Fruit fly (Drosophila melanogaster): ENCODE data around the gene Srx.

Gene Srx

DNA sequence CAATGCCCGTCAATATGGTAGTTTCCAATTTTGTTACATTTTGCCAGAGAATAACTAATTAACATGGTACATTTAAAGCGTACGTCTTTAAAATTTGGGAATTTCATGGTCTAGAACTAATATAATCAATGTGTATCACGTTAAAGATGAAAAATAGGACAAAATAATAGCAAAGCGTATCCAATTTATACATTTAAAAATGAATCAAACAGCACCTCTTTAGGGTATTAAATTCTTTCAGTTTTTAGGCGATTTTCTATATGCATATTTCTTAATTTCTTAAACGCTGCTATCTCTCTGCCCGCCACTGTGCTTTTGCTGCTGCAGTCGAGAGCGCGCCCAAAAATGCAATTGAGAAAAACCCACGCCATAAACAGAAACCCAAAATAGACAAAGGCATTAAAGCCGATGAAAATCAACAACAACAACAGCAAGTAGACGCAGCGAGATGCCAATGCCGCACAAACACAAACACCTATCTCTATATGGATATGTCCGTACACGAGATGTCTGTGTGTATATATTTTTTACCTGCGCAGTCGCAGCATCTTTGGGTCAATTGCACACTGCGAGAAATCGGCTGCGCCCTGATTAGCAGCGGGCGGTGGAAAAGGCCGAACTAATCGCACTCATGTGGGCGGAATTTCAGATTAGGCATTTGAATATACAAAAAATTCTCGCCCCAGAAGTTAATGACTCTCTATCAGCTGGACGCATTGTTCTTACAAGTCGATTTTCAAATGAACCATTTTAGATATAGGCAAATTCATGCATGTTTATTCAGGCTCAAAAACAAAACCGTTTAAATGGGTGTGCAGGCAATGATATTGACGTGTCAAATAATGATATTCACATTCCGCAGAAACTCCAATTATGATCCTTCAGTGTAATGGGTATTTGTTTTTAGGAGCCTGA is 27.4 kb upstream of the Srx start (continued):
- TF ChIP-seq CG5245 (GFP tag; optimal IDR thresholded peaks at IDR 0.05) (peak; percentile 8), CG4617 (GFP tag; optimal IDR thresholded peaks at IDR 0.05; ENCODE audit: borderline replicate concordance) (no peak), zen (tag; optimal IDR thresholded peaks at IDR 0.05) (peak; percentile 78), ranshi (GFP tag; IDR thresholded peaks at IDR 0.05) (0 out of 2 replicates have a peak, but pooled peaks have one; percentile 11), dati (GFP tag; IDR thresholded peaks at IDR 0.05) (no peak), CG18476 (GFP tag; optimal IDR thresholded peaks at IDR 0.05) (peak; percentile 24), onecut (GFP tag; IDR thresholded peaks at IDR 0.05) (peak; percentile 31; the same call in 1 of the 2 replicates), nau (GFP tag; optimal IDR thresholded peaks at IDR 0.05) (peak; percentile 47), Hsf (GFP tag; optimal IDR thresholded peaks at IDR 0.05) (peak; percentile 42), CG12104 (GFP tag; optimal IDR thresholded peaks at IDR 0.05) (peak; percentile 35), ewg (GFP tag; optimal IDR thresholded peaks at IDR 0.05) (peak; percentile 33), CG13775 (GFP tag; optimal IDR thresholded peaks at IDR 0.05) (peak; percentile 55), CG4820 (GFP tag; optimal IDR thresholded peaks at IDR 0.05) (peak; percentile 54), CG7271 (tag; optimal IDR thresholded peaks at IDR 0.05) (peak; percentile 61), CG4730 (GFP tag; IDR thresholded peaks at IDR 0.05) (no peak), HHEX (GFP tag; optimal IDR thresholded peaks at IDR 0.05) (peak; percentile 25), Hr78 (GFP tag; optimal IDR thresholded peaks at IDR 0.05) (peak in 1 of 2 experiments; percentile 30), fd64A (GFP tag; optimal IDR thresholded peaks at IDR 0.05) (no peak), Sox102F (GFP tag; optimal IDR thresholded peaks at IDR 0.05) (peak; percentile 68), E2f2 (GFP tag; IDR thresholded peaks at IDR 0.05) (peak; percentile 29; the same call in 1 of the 2 replicates), CG2120 (GFP tag; optimal IDR thresholded peaks at IDR 0.05) (no peak), chif (GFP tag; optimal IDR thresholded peaks at IDR 0.05) (peak; percentile 56 to 69), CG1024 (GFP tag; IDR thresholded peaks at IDR 0.05) (peak; percentile 34; the same call in 1 of the 2 replicates), Dek (tag; optimal IDR thresholded peaks at IDR 0.05) (peak; percentile 6), CG12942 (GFP tag; optimal IDR thresholded peaks at IDR 0.05) (peak; percentile 24), Fer1 (GFP tag; optimal IDR thresholded peaks at IDR 0.05) (peak; percentile 16), Camta (GFP tag; optimal IDR thresholded peaks at IDR 0.05) (peak; percentile 52), bbx (GFP tag; IDR thresholded peaks at IDR 0.05; ENCODE audit: partially characterized antibody) (no peak), bcd (GFP tag; optimal IDR thresholded peaks at IDR 0.05) (peak; percentile 51), ara (GFP tag; IDR thresholded peaks at IDR 0.05) (peak; percentile 54; the same call in 1 of the 2 replicates), knrl (GFP tag; IDR thresholded peaks at IDR 0.05; ENCODE audit: partially characterized antibody) (no peak), CG2678 (tag; optimal IDR thresholded peaks at IDR 0.05) (peak; percentile 78), CG1647 (GFP tag; optimal IDR thresholded peaks at IDR 0.05) (no peak), dysf (GFP tag; IDR thresholded peaks at IDR 0.05) (no peak; the same call in 2 of the 3 replicates), Kr (GFP tag; optimal IDR thresholded peaks at IDR 0.05) (no peak), CG13123 (GFP tag; optimal IDR thresholded peaks at IDR 0.05) (no peak), corto (GFP tag; optimal IDR thresholded peaks at IDR 0.05) (no peak), toy (GFP tag; IDR thresholded peaks at IDR 0.05) (no peak), CG8765 (GFP tag; IDR thresholded peaks at IDR 0.05) (no peak; the same call in 1 of the 2 replicates), ssp (GFP tag; IDR thresholded peaks at IDR 0.05) (no peak), CG18619 (GFP tag; optimal IDR thresholded peaks at IDR 0.05) (peak; percentile 34), CG17359 (tag; optimal IDR thresholded peaks at IDR 0.05) (peak; percentile 56), p53 (GFP tag; optimal IDR thresholded peaks at IDR 0.05) (peak; percentile 80), CG11247 (GFP tag; IDR thresholded peaks at IDR 0.05) (no peak), Atf-2 (GFP tag; optimal IDR thresholded peaks at IDR 0.05) (peak; percentile 32), H2.0 (GFP tag; IDR thresholded peaks at IDR 0.05) (0 out of 2 replicates have a peak, but pooled peaks have one; percentile 26), CG33213 (GFP tag; optimal IDR thresholded peaks at IDR 0.05) (peak; percentile 15), jigr1 (GFP tag; IDR thresholded peaks at IDR 0.05) (peak; percentile 20; the same call in 1 of the 3 replicates)
